Worm (Caenorhabditis elegans): Measurements from ENCODE around the gene F16G10.8.

F16G10.8 gene

DNA sequence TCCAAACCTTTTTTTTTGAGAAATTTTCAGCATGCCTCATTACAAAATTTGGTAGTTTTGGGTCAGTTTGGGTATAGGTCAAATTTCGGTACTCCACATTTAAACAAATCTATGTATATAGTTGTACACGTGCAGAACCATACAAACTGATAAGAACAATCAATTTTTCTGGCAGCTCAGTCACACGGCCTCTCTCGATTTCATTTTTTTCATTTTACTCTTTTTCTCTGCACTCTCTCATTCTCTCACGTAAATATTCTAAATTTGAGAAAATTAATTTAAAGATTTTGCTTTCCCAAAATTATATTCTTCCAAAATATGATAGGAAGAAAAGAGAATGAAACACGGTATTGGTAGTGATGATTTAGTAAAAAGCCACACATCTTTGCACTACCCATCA lies 38.0 kb upstream of the F16G10.8 start:
- TF ChIP-seq mbf-1 (tag; optimal IDR thresholded peaks at IDR 0.05), result no peak

DNA sequence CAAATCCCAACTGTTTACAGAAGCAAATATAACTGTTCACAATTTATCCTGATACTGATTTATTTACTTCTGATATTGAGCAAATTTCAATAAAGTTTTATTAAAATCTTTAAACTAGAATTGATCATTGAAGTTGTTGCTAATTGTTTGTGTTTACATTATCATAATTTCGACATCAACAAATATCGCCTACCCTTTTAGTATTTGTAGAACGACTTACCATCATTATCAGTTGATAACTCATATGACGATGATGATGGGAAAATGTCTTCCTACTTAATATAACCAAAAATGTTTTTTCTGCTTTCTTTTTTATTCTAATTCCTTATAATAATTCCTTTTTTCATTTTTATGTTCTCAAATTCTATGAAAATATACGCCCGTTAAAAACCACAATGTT lies 37.5 kb upstream of the F16G10.8 start:
- peak; percentile 76 for TF ChIP-seq nhr-129 (tag; optimal IDR thresholded peaks at IDR 0.05)
- TF ChIP-seq nhr-6 (tag; optimal IDR thresholded peaks at IDR 0.05), result no peak
- TF ChIP-seq sma-9 (GFP tag; optimal IDR thresholded peaks at IDR 0.05), result no peak
- no peak for TF ChIP-seq sma-9 (tag; optimal IDR thresholded peaks at IDR 0.05)
- TF ChIP-seq gmeb-1 (tag; optimal IDR thresholded peaks at IDR 0.05), result peak; percentile 1
- TF ChIP-seq ama-1 (optimal IDR thresholded peaks at IDR 0.05), result no peak
- TF ChIP-seq nhr-23 (tag; optimal IDR thresholded peaks at IDR 0.05), result no peak
- TF ChIP-seq mdl-1 (tag; optimal IDR thresholded peaks at IDR 0.05), result no peak
- peak; percentile 38 for TF ChIP-seq fos-1 (tag; optimal IDR thresholded peaks at IDR 0.05)
- TF ChIP-seq crh-2 (tag; optimal IDR thresholded peaks at IDR 0.05), result peak; percentile 2
- TF ChIP-seq elt-3 (tag; optimal IDR thresholded peaks at IDR 0.05), result no peak

DNA sequence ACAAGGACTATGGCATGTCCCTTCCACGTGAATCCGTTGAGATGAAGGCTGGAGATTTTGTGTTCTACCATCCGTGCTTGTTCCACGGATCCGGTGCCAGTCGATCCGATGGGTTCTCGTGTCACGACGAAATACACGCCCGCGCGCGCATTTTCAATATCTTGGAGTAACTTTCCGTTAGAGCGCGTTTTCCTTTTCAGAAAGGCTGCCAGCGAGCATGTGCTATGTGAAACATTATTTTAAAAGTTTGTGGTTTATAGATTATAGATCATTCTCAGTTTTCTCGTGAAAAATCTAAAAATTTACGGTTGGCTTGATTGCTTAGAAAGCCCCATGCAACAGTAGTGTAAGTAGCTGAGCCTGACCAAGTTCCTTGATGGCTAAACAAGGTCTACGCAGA lies 35.6 kb upstream of the F16G10.8 start, which contains the start of gene fbxc-20:
TSS of gene fbxc-20 (plus strand) at position 301 of the 400 bp plus-strand sequence.
- TF ChIP-seq gmeb-1 (tag; optimal IDR thresholded peaks at IDR 0.05) (no peak), mdl-1 (tag; optimal IDR thresholded peaks at IDR 0.05) (no peak), lin-39 (tag; optimal IDR thresholded peaks at IDR 0.05) (no peak), ztf-1 (GFP tag; conservative IDR thresholded peaks at IDR 0.05) (no peak), skn-1 (tag; optimal IDR thresholded peaks at IDR 0.05) (no peak), peb-1 (tag; optimal IDR thresholded peaks at IDR 0.05) (no peak), crh-2 (tag; optimal IDR thresholded peaks at IDR 0.05) (no peak), nhr-10 (tag; optimal IDR thresholded peaks at IDR 0.05) (no peak), elt-1 (tag; optimal IDR thresholded peaks at IDR 0.05) (no peak), R02D3.7 (tag; optimal IDR thresholded peaks at IDR 0.05) (no peak), unc-55 (GFP tag; optimal IDR thresholded peaks at IDR 0.05) (no peak), F13H6.1 (tag; optimal IDR thresholded peaks at IDR 0.05) (no peak), nhr-21 (tag; optimal IDR thresholded peaks at IDR 0.05) (no peak), ztf-11 (tag; optimal IDR thresholded peaks at IDR 0.05) (no peak), snpc-4 (tag; optimal IDR thresholded peaks at IDR 0.05) (no peak)

DNA sequence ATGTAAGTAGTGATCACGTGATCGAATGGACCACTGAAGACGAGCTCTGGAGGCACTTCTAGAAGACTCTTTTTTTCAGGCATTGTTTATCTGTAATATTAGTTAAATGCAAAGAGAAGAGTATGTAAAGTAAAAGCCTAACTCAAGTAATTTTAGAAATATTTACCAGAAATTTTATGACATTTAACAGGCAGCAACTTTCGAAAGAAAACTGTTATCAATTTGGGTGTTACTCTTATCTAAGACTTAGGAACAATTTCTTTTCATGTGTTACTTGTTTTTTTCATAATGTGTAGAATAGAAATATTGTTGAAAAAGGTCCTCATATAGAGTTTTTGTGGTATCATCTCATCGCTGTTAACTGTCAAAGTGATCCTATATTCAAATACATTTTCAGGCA lies 34.7 kb upstream of the F16G10.8 start, which contains the start of the genes F42G2.5 and F42G2.7:
TSS of gene F42G2.5 (minus strand) at position 101 of the 400 bp plus-strand sequence.
TSS of gene F42G2.7 (plus strand) at position 270 of the 400 bp plus-strand sequence.
- TF ChIP-seq ztf-11 (tag; optimal IDR thresholded peaks at IDR 0.05) (no peak), gmeb-1 (tag; optimal IDR thresholded peaks at IDR 0.05) (peak; percentile 5), mbf-1 (tag; optimal IDR thresholded peaks at IDR 0.05) (no peak), ceh-82 (tag; optimal IDR thresholded peaks at IDR 0.05) (no peak), fos-1 (tag; optimal IDR thresholded peaks at IDR 0.05) (peak; percentile 32)

DNA sequence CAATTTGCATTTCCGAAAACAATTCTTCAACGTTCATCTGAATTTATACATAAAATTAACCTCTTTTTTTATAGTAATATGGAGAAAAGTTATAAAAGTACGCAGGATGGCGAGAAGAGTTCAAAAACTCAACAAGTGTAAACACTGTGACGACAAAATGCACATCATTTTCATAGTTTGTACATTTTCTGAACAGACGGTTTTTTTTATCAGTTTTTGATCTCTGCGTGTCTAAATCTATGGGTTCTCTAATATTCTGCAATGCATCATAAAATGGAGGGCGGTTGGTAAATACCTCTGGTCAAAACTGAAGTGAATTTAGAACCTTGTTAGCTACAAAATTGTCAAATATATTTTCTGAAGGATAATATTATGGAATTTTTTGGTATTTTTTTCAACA lies 32.2 kb upstream of the F16G10.8 start, which contains the start of gene fbxa-4:
TSS of gene fbxa-4 (minus strand) at position 93 of the 400 bp plus-strand sequence.
- no peak for TF ChIP-seq nhr-21 (tag; optimal IDR thresholded peaks at IDR 0.05)
- TF ChIP-seq blmp-1 (tag; optimal IDR thresholded peaks at IDR 0.05; ENCODE audit: insufficient read depth), result no peak
- no peak for TF ChIP-seq unc-62 (GFP tag; optimal IDR thresholded peaks at IDR 0.05)
- TF ChIP-seq crh-2 (tag; optimal IDR thresholded peaks at IDR 0.05), result peak; percentile 5
- peak; percentile 6 for TF ChIP-seq gmeb-1 (tag; optimal IDR thresholded peaks at IDR 0.05)
- TF ChIP-seq F13H6.1 (tag; optimal IDR thresholded peaks at IDR 0.05), result no peak
- peak; percentile 37 for TF ChIP-seq fos-1 (tag; optimal IDR thresholded peaks at IDR 0.05)
- TF ChIP-seq ztf-11 (tag; optimal IDR thresholded peaks at IDR 0.05), result no peak
- no peak for TF ChIP-seq ztf-1 (GFP tag; conservative IDR thresholded peaks at IDR 0.05)

DNA sequence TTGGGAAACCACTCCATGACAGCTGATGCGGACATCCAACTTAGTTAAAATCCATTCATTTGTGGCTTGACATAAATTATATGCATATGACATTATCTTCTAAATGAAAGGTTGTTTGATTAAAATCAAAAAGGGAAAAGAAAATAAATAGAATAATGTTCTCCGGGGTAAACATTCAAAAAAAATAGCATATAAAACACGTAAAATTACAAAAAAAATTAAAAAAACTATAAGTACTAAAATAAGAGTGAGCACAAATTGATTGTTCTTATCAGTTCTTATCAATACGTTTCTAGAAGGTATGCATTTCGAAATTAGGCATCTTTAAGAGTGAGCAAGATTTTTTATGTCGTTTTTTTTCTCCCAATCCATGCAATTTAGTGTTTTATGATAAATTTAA lies 29.4 kb upstream of the F16G10.8 start, which contains the start of gene fbxa-182:
TSS of gene fbxa-182 (minus strand) at position 101 of the 400 bp plus-strand sequence.
- no peak for TF ChIP-seq nhr-25 (tag; optimal IDR thresholded peaks at IDR 0.05)
- TF ChIP-seq zag-1 (tag; optimal IDR thresholded peaks at IDR 0.05), result no peak
- TF ChIP-seq egl-27 (tag; optimal IDR thresholded peaks at IDR 0.05), result no peak
- TF ChIP-seq lsy-2 (tag; optimal IDR thresholded peaks at IDR 0.05), result no peak
- no peak for TF ChIP-seq unc-39 (tag; optimal IDR thresholded peaks at IDR 0.05)
- TF ChIP-seq skn-1 (tag; optimal IDR thresholded peaks at IDR 0.05), result no peak
